Worm (Caenorhabditis elegans) whole organism, midembryonic: Measurements from ENCODE around the gene clec-197.

Experiments used
- T22C8.4 ChIP-seq: fragments of 200-800 bp; sonication (Bioruptor generic); IDR thresholded peaks from 2 replicates; pipeline ENCODE4 v1.3.6; 2022; ENCODE audit warnings: missing genetic modification characterization, missing compliant biosample characterization
- cog-1 ChIP-seq: sonication (generic microtip); optimal IDR thresholded peaks from 2 replicates; lab custom pipeline; 2016; ENCODE audit warnings: missing genetic modification characterization, missing compliant biosample characterization
- flt-1 ChIP-seq: fragments of 200-800 bp; sonication (Bioruptor generic); IDR thresholded peaks from 2 replicates; pipeline ENCODE4 v1.3.6; 2022; ENCODE audit warnings: missing genetic modification characterization, missing compliant biosample characterization
- klf-2 ChIP-seq: fragments of 200-800 bp; sonication (Bioruptor generic); conservative IDR thresholded peaks from 2 replicates; pipeline ENCODE4 v1.3.6; 2022; ENCODE audit warnings: missing genetic modification reagents, missing genetic modification characterization, missing compliant biosample characterization
- med-1 ChIP-seq: sonication (generic microtip); optimal IDR thresholded peaks from 2 replicates; lab custom pipeline; 2017; ENCODE audit warnings: missing genetic modification characterization, mild to moderate bottlenecking, missing compliant biosample characterization, antibody characterized with exemption, missing genetic modification reagents; ENCODE audit not compliant: insufficient read depth
- ref-1 ChIP-seq: fragments of 200-800 bp; sonication (Bioruptor generic); conservative IDR thresholded peaks from 2 replicates; pipeline ENCODE4 v1.3.6; 2022; ENCODE audit warnings: missing genetic modification reagents, missing genetic modification characterization, missing compliant biosample characterization
- ztf-23 ChIP-seq: fragments of 200-800 bp; sonication (Bioruptor generic); IDR thresholded peaks from 2 replicates; pipeline ENCODE4 v1.3.6; 2022; ENCODE audit warnings: missing genetic modification reagents, missing genetic modification characterization, missing compliant biosample characterization
- ztf-29 ChIP-seq: fragments of 200-800 bp; sonication (Bioruptor generic); IDR thresholded peaks from 2 replicates; pipeline ENCODE4 v1.3.6; 2022; ENCODE audit warnings: missing genetic modification reagents, missing genetic modification characterization, missing compliant biosample characterization

ce11 chrIV:17351586-17351985, 5.1 kb upstream of the clec-197 start, which contains the start of gene clec-199:
- TF ChIP-seq ztf-23 (GFP tag; lab: Robert Waterston, UW): no peak
- TF ChIP-seq klf-2: no peak
- TF ChIP-seq cog-1 (tag; lab: Kevin White, UChicago): no peak
- no peak for TF ChIP-seq ref-1 (GFP tag; lab: Robert Waterston, UW)
- TF ChIP-seq flt-1: no peak
- TF ChIP-seq ztf-29: no peak
- TF ChIP-seq T22C8.4 (GFP tag; lab: Robert Waterston, UW): no peak
- no peak for TF ChIP-seq med-1 (GFP tag; lab: Kevin White, UChicago)
